Fruit fly (Drosophila melanogaster) whole organism, prepupa: ENCODE data around the gene eIF4E6.

Source experiments
- CG10631 ChIP-seq: fragments of 200-800 bp; sonication (Bioruptor generic); optimal IDR thresholded peaks from 2 replicates; lab custom pipeline; 2016; ENCODE audit warnings: missing biosample characterization, missing genetic modification characterization
- CG10669 ChIP-seq: fragments of 200-800 bp; sonication (Bioruptor generic); optimal IDR thresholded peaks from 3 replicates; lab custom pipeline; 2018; ENCODE audit warnings: missing biosample characterization, mild to moderate bottlenecking, missing genetic modification characterization, moderate library complexity
- CG11294 ChIP-seq: fragments of 200-800 bp; sonication (Bioruptor generic); IDR thresholded peaks from 2 replicates; pipeline ENCODE4 v1.3.6; 2022; ENCODE audit warnings: missing biosample characterization, missing genetic modification characterization
- CG11762 ChIP-seq: fragments of 200-800 bp; sonication (Bioruptor generic); optimal IDR thresholded peaks from 3 replicates; lab custom pipeline; 2016; ENCODE audit warnings: missing biosample characterization, missing genetic modification characterization; ENCODE audit not compliant: insufficient read depth
- CG11902 ChIP-seq: fragments of 200-800 bp; sonication (Bioruptor generic); optimal IDR thresholded peaks from 3 replicates; lab custom pipeline; 2016; ENCODE audit warnings: missing biosample characterization, missing genetic modification characterization
- CG1621 ChIP-seq: fragments of 200-800 bp; sonication (Bioruptor generic); optimal IDR thresholded peaks from 3 replicates; lab custom pipeline; 2018; ENCODE audit warnings: missing biosample characterization, mild to moderate bottlenecking, missing genetic modification characterization
- CG16779 ChIP-seq: fragments of 200-800 bp; sonication (Bioruptor generic); optimal IDR thresholded peaks from 3 replicates; lab custom pipeline; 2017; ENCODE audit warnings: missing biosample characterization, mild to moderate bottlenecking, missing genetic modification characterization
- CG3032 ChIP-seq: fragments of 200-800 bp; optimal IDR thresholded peaks from 2 replicates; lab custom pipeline; 2019; ENCODE audit warnings: missing biosample characterization, mild to moderate bottlenecking, missing genetic modification characterization, moderate library complexity
- CG31627 ChIP-seq: fragments of 200-800 bp; sonication (Bioruptor generic); optimal IDR thresholded peaks from 3 replicates; lab custom pipeline; 2016; ENCODE audit warnings: missing biosample characterization, missing genetic modification characterization
- CG32006 ChIP-seq: fragments of 200-800 bp; sonication (Bioruptor generic); optimal IDR thresholded peaks from 3 replicates; lab custom pipeline; 2017; ENCODE audit warnings: missing biosample characterization, mild to moderate bottlenecking, missing genetic modification characterization
- CG34406 ChIP-seq: fragments of 200-800 bp; sonication (Bioruptor generic); optimal IDR thresholded peaks from 3 replicates; lab custom pipeline; 2016; ENCODE audit warnings: missing biosample characterization, missing genetic modification characterization
- CG3919 ChIP-seq: fragments of 200-800 bp; sonication (Bioruptor generic); optimal IDR thresholded peaks from 3 replicates; lab custom pipeline; 2016; ENCODE audit warnings: missing biosample characterization, missing genetic modification characterization
- CG4318 ChIP-seq: fragments of 200-800 bp; sonication (Bioruptor generic); optimal IDR thresholded peaks from 3 replicates; lab custom pipeline; 2017; ENCODE audit warnings: missing biosample characterization, mild to moderate bottlenecking, missing genetic modification characterization
- CG6163 ChIP-seq: fragments of 200-800 bp; sonication (Bioruptor generic); IDR thresholded peaks from 3 replicates; pipeline ENCODE4 v1.3.6; 2022; ENCODE audit warnings: missing biosample characterization, missing genetic modification characterization
- CG6276 ChIP-seq: fragments of 200-800 bp; sonication (Bioruptor generic); optimal IDR thresholded peaks from 2 replicates; lab custom pipeline; 2017; ENCODE audit warnings: missing biosample characterization, mild to moderate bottlenecking, missing genetic modification characterization
- CG6854 ChIP-seq: fragments of 200-800 bp; sonication (Bioruptor generic); optimal IDR thresholded peaks from 2 replicates; lab custom pipeline; 2017; ENCODE audit warnings: missing biosample characterization, mild to moderate bottlenecking, missing genetic modification characterization
- CG7368 ChIP-seq: fragments of 200-800 bp; sonication (Bioruptor generic); optimal IDR thresholded peaks from 3 replicates; lab custom pipeline; 2016; ENCODE audit warnings: missing biosample characterization, missing genetic modification characterization
- CG8119 ChIP-seq: fragments of 200-800 bp; sonication (Bioruptor generic); IDR thresholded peaks from 3 replicates; pipeline ENCODE4 v1.3.6; 2022; ENCODE audit warnings: missing biosample characterization, missing genetic modification characterization
- CG8319 ChIP-seq: fragments of 200-800 bp; sonication (Bioruptor generic); optimal IDR thresholded peaks from 3 replicates; lab custom pipeline; 2016; ENCODE audit warnings: missing biosample characterization, missing genetic modification characterization
- CG8632 ChIP-seq: fragments of 200-800 bp; sonication (Bioruptor generic); optimal IDR thresholded peaks from 3 replicates; lab custom pipeline; 2016; ENCODE audit warnings: missing biosample characterization, missing genetic modification characterization
- CG9139 ChIP-seq: fragments of 200-800 bp; sonication (Bioruptor generic); optimal IDR thresholded peaks from 3 replicates; lab custom pipeline; 2017; ENCODE audit warnings: missing biosample characterization, mild to moderate bottlenecking, missing genetic modification characterization
- Eip78C ChIP-seq: fragments of 200-800 bp; sonication (Bioruptor generic); peaks from one replicate; lab custom pipeline; 2016; ENCODE audit warnings: missing biosample characterization, missing genetic modification characterization
- Eip93F ChIP-seq: fragments of 200-800 bp; sonication (Bioruptor generic); optimal IDR thresholded peaks from 2 replicates; lab custom pipeline; 2016; ENCODE audit warnings: missing biosample characterization, mild to moderate bottlenecking, missing genetic modification characterization
- Ets21C ChIP-seq: fragments of 200-800 bp; sonication (Bioruptor generic); optimal IDR thresholded peaks from 3 replicates; lab custom pipeline; 2016; ENCODE audit warnings: missing biosample characterization, missing genetic modification characterization
- Ets96B ChIP-seq: fragments of 200-800 bp; optimal IDR thresholded peaks from 2 replicates; lab custom pipeline; 2019; ENCODE audit warnings: missing biosample characterization, mild to moderate bottlenecking, missing genetic modification characterization, moderate library complexity
- Hr38 ChIP-seq: sonication (Bioruptor generic); optimal IDR thresholded peaks from 2 replicates; lab custom pipeline; 2016; ENCODE audit warnings: missing biosample characterization, missing genetic modification characterization
- Hr39 ChIP-seq: fragments of 200-800 bp; sonication (Bioruptor generic); optimal IDR thresholded peaks from 2 replicates; lab custom pipeline; 2016; ENCODE audit warnings: missing biosample characterization, missing genetic modification characterization
- Hr4 ChIP-seq: fragments of 200-800 bp; sonication (Bioruptor generic); optimal IDR thresholded peaks from 3 replicates; lab custom pipeline; 2016; ENCODE audit warnings: missing biosample characterization, missing genetic modification characterization
- Lpt ChIP-seq: fragments of 200-800 bp; sonication (Bioruptor generic); optimal IDR thresholded peaks from 3 replicates; lab custom pipeline; 2016; ENCODE audit warnings: missing biosample characterization, missing genetic modification characterization
- Met ChIP-seq: fragments of 200-800 bp; sonication (Bioruptor generic); optimal IDR thresholded peaks from 3 replicates; lab custom pipeline; 2016; ENCODE audit warnings: missing biosample characterization, missing genetic modification characterization
- OdsH ChIP-seq: fragments of 200-800 bp; sonication (Bioruptor generic); optimal IDR thresholded peaks from 3 replicates; lab custom pipeline; 2016; ENCODE audit warnings: missing biosample characterization, missing genetic modification characterization
- Sox102F ChIP-seq: fragments of 200-800 bp; sonication (Bioruptor generic); optimal IDR thresholded peaks from 2 replicates; lab custom pipeline; 2016; ENCODE audit warnings: missing biosample characterization, mild to moderate bottlenecking, missing genetic modification characterization
- Sox14 ChIP-seq: fragments of 200-800 bp; sonication (Bioruptor generic); optimal IDR thresholded peaks from 3 replicates; lab custom pipeline; 2016; ENCODE audit warnings: missing biosample characterization, missing genetic modification characterization
- Sox15 ChIP-seq: fragments of 200-800 bp; sonication (Bioruptor generic); optimal IDR thresholded peaks from 3 replicates; lab custom pipeline; 2016; ENCODE audit warnings: missing biosample characterization, missing genetic modification characterization
- achi ChIP-seq: fragments of 200-800 bp; sonication (Bioruptor generic); optimal IDR thresholded peaks from 3 replicates; lab custom pipeline; 2016; ENCODE audit warnings: missing biosample characterization, missing genetic modification characterization
- eg ChIP-seq: fragments of 200-800 bp; sonication (Bioruptor generic); IDR thresholded peaks from 3 replicates; pipeline ENCODE4 v1.3.6; 2022; ENCODE audit warnings: missing biosample characterization, missing genetic modification characterization
- fd59A ChIP-seq: fragments of 200-800 bp; sonication (Bioruptor generic); optimal IDR thresholded peaks from 2 replicates; lab custom pipeline; 2017; ENCODE audit warnings: missing biosample characterization, mild to moderate bottlenecking, missing genetic modification characterization, missing genetic modification reagents
- fd85E ChIP-seq: fragments of 200-800 bp; sonication (Bioruptor generic); optimal IDR thresholded peaks from 3 replicates; lab custom pipeline; 2016; ENCODE audit warnings: missing biosample characterization, missing genetic modification characterization
- fkh ChIP-seq: fragments of 200-800 bp; sonication (Bioruptor generic); optimal IDR thresholded peaks from 3 replicates; lab custom pipeline; 2017; ENCODE audit warnings: missing biosample characterization, mild to moderate bottlenecking, missing genetic modification characterization, moderate library complexity
- lz ChIP-seq: fragments of 200-800 bp; sonication (Bioruptor generic); optimal IDR thresholded peaks from 3 replicates; lab custom pipeline; 2016; ENCODE audit warnings: missing biosample characterization, missing genetic modification characterization
- net ChIP-seq: fragments of 200-800 bp; sonication (Bioruptor generic); optimal IDR thresholded peaks from 3 replicates; lab custom pipeline; 2016; ENCODE audit warnings: missing biosample characterization, missing genetic modification characterization
- salr ChIP-seq, 2 experiments: fragments of 200-800 bp; sonication (Bioruptor generic); optimal IDR thresholded peaks; 3 replicates each; lab custom pipeline; 2016 to 2018; ENCODE audit warnings: missing biosample characterization in 2 of 2, missing genetic modification characterization in 2 of 2, mild to moderate bottlenecking in 1 of 2
- spab ChIP-seq: fragments of 200-800 bp; sonication (Bioruptor generic); optimal IDR thresholded peaks from 2 replicates; lab custom pipeline; 2017; ENCODE audit warnings: missing biosample characterization, mild to moderate bottlenecking, missing genetic modification characterization, missing genetic modification reagents
- svp ChIP-seq: fragments of 200-800 bp; sonication (Bioruptor generic); peaks from one replicate; lab custom pipeline; 2016; ENCODE audit warnings: missing biosample characterization, missing genetic modification characterization
- topi ChIP-seq: fragments of 200-800 bp; sonication (Bioruptor generic); optimal IDR thresholded peaks from 3 replicates; lab custom pipeline; 2016; ENCODE audit warnings: missing biosample characterization, missing genetic modification characterization
- vri ChIP-seq: fragments of 200-800 bp; sonication (Bioruptor generic); optimal IDR thresholded peaks from 3 replicates; lab custom pipeline; 2016; ENCODE audit warnings: missing biosample characterization, mild to moderate bottlenecking, missing genetic modification characterization

Gene eIF4E6

DNA sequence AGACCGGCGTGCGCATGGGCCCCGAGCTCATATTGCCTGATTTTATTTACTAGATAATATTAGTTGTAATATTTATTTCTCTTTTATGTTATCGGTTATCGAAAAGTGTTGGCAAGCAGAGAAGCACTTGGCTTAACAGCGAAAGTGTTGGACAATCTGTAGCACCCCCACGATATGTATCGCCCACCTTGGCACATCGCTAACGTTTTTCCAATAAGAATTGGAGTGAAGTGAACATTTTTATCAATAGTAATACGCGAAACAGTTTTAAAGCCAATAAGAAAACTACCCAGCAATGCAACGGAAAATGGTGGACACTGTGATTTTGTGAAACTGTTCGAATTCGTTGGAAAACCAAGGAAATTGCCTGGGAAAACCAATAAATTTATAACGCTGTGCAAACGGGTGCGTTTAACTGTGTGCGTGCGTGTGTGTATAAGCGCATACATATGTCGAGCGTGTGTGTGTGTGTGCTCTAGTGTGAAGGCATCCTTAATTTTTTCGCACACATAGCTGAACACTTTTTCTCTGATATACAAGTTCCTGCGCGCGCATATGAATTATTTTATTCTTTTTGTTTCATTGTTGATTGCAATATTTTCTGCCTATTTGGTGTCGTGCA lies 12.1 kb upstream of the eIF4E6 start, which contains the start of the genes Slu7 and Pkc98E (continued):
- peak; percentile 1 for TF ChIP-seq CG32006 (GFP tag; lab: Kevin White, UChicago)
- no peak for TF ChIP-seq CG34406 (GFP tag; lab: Kevin White, UChicago)
- TF ChIP-seq Met (GFP tag; lab: Kevin White, UChicago), result peak; percentile 61
- TF ChIP-seq CG11762, result peak; percentile 2
- peak; percentile 34 for TF ChIP-seq Hr4 (GFP tag; lab: Kevin White, UChicago)
- peak; percentile 52 for TF ChIP-seq lz (GFP tag; lab: Kevin White, UChicago)
- TF ChIP-seq CG4318, result no peak
- no peak for TF ChIP-seq CG6276 (GFP tag; lab: Kevin White, UChicago)

DNA sequence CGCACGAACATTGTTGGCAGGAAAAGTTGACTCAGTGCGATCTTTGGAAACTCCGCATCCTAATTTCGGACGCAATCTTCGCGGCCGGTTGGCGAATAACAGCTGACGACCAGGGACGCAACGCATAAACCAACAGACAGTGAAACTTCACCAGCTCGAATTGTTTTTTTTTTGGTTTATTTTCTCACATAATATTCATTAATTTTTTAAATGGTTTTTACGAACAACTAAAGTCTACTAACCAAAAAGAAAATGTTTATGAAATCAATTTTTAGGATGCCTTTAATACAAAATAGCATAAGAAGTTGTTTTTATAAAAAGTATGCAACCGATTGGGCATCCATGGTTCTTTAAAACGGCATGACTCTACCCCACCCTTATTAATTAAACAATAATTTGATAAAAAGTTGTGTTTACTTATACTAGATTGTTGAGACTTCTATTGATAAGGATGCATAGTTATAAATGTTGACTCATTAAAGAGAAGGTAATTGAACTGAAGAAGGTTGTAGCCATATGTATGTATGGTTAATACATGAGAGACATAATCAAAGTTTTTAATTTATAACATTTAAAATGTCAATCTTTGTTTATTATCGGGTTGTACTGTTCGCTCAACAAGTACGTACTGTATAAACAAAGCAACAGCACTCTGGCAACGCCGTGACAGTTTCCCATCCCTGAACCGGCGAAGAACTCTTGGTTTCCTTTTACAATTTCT lies 7.1 kb upstream of the eIF4E6 start, which contains the start of the genes beta4GalNAcTB and Cpsf100:
Gene beta4GalNAcTB, minus strand, starts transcription at position 100 of the 721 bp plus-strand sequence.
Gene Cpsf100, plus strand, starts transcription at position 665 of the 721 bp plus-strand sequence.
- TF ChIP-seq CG3032 (tag; lab: Kevin White, UChicago), result peak; percentile 73
- TF ChIP-seq fd59A (GFP tag; lab: Kevin White, UChicago), result peak; percentile 77
- peak; percentile 7; the same call in 1 of the 2 replicates for TF ChIP-seq CG11294 (GFP tag; lab: Robert Waterston, UW)
- no peak for TF ChIP-seq Hr38
- peak; percentile 41 for TF ChIP-seq CG6854 (GFP tag; lab: Kevin White, UChicago)
- no peak for TF ChIP-seq Eip93F (GFP tag; lab: Kevin White, UChicago)
- peak; percentile 64 for TF ChIP-seq spab (GFP tag; lab: Kevin White, UChicago)
- TF ChIP-seq Hr39, result peak; percentile 84
- TF ChIP-seq CG8632 (GFP tag; lab: Kevin White, UChicago), result peak; percentile 79
- peak; percentile 89 for TF ChIP-seq fkh (GFP tag; lab: Kevin White, UChicago)
- TF ChIP-seq topi (GFP tag; lab: Kevin White, UChicago), result peak; percentile 84
- peak; percentile 73 for TF ChIP-seq Met (GFP tag; lab: Kevin White, UChicago)
- TF ChIP-seq Sox15 (GFP tag; lab: Kevin White, UChicago), result peak; percentile 90
- TF ChIP-seq CG16779 (tag; lab: Kevin White, UChicago), result no peak
- TF ChIP-seq CG8119 (GFP tag; lab: Robert Waterston, UW), result peak; percentile 65
- peak; percentile 68 for TF ChIP-seq Ets96B (tag; lab: Kevin White, UChicago)
- peak; percentile 85 for TF ChIP-seq CG31627 (GFP tag; lab: Kevin White, UChicago)
- TF ChIP-seq salr (GFP tag; optimal IDR thresholded peaks at IDR 0.05; lab: Kevin White, UChicago), result peak in 1 of 2 experiments; percentile 93
- peak; percentile 84 for TF ChIP-seq CG34406 (GFP tag; lab: Kevin White, UChicago)
- peak; percentile 67 for TF ChIP-seq eg (GFP tag; lab: Robert Waterston, UW)
- TF ChIP-seq CG11902 (GFP tag; lab: Kevin White, UChicago), result peak; percentile 87
- no peak for TF ChIP-seq fd85E
- TF ChIP-seq Ets21C (GFP tag; lab: Kevin White, UChicago), result peak; percentile 81
- TF ChIP-seq vri (GFP tag; lab: Kevin White, UChicago), result no peak
- peak; percentile 80 for TF ChIP-seq CG11762
- TF ChIP-seq CG32006 (GFP tag; lab: Kevin White, UChicago), result peak; percentile 91
- peak; percentile 86 for TF ChIP-seq CG10631 (GFP tag; lab: Kevin White, UChicago)
- peak; percentile 81 for TF ChIP-seq Sox14 (GFP tag; lab: Kevin White, UChicago)
- TF ChIP-seq Eip78C (GFP tag; lab: Kevin White, UChicago), result peak; percentile 94
- no peak for TF ChIP-seq Sox102F (GFP tag; lab: Kevin White, UChicago)
- TF ChIP-seq Lpt (GFP tag; lab: Kevin White, UChicago), result peak; percentile 51
- TF ChIP-seq CG7368 (GFP tag; lab: Kevin White, UChicago), result no peak
- TF ChIP-seq CG6163, result peak; percentile 41
- TF ChIP-seq achi (GFP tag; lab: Kevin White, UChicago), result peak; percentile 74
- TF ChIP-seq CG3919 (GFP tag; lab: Kevin White, UChicago), result peak; percentile 78
- TF ChIP-seq CG6276 (GFP tag; lab: Kevin White, UChicago), result no peak
- peak; percentile 70 for TF ChIP-seq CG10669
- TF ChIP-seq CG4318, result no peak
- TF ChIP-seq Hr4 (GFP tag; lab: Kevin White, UChicago), result peak; percentile 68
- TF ChIP-seq svp (GFP tag; lab: Kevin White, UChicago), result peak; percentile 89
- no peak for TF ChIP-seq CG9139 (GFP tag; lab: Kevin White, UChicago)
- peak; percentile 80 for TF ChIP-seq OdsH (GFP tag; lab: Kevin White, UChicago)
- peak; percentile 1 for TF ChIP-seq CG1621 (tag; lab: Kevin White, UChicago)
- peak; percentile 64 for TF ChIP-seq CG8319 (GFP tag; lab: Kevin White, UChicago)
- peak; percentile 82 for TF ChIP-seq net (GFP tag; lab: Kevin White, UChicago)
- peak; percentile 88 for TF ChIP-seq lz (GFP tag; lab: Kevin White, UChicago)
